Fruit fly (Drosophila melanogaster): ENCODE measurements around the gene Cph.

dm6 chrX:7193046-7193445 lies 55.5 kb downstream of the Cph start:
- no peak for TF ChIP-seq Hr39 (optimal IDR thresholded peaks at IDR 0.05)
- TF ChIP-seq croc (GFP tag; conservative IDR thresholded peaks at IDR 0.05) = no peak
- no peak for TF ChIP-seq nerfin-1 (tag; optimal IDR thresholded peaks at IDR 0.05)
- TF ChIP-seq gro (GFP tag; optimal IDR thresholded peaks at IDR 0.05) = no peak
- no peak for TF ChIP-seq scrt (GFP tag; optimal IDR thresholded peaks at IDR 0.05)
